Fruit fly (Drosophila melanogaster) whole organism, embryonic: ENCODE measurements around the gene RhoGDI.

ENCODE experiments used
- Abd-B ChIP-seq: fragments of 200-800 bp; sonication (Bioruptor generic); optimal IDR thresholded peaks from 2 replicates; lab custom pipeline; 2018; ENCODE audit warnings: missing biosample characterization, mild to moderate bottlenecking, missing genetic modification characterization, moderate library complexity
- CG11085 ChIP-seq: fragments of 200-800 bp; sonication (Bioruptor generic); IDR thresholded peaks from 2 replicates; pipeline ENCODE4 v1.3.6; 2022; ENCODE audit warnings: missing biosample characterization, missing genetic modification characterization
- CG11398 ChIP-seq: fragments of 200-800 bp; sonication (Bioruptor generic); optimal IDR thresholded peaks from 2 replicates; lab custom pipeline; 2016; ENCODE audit warnings: missing biosample characterization, missing genetic modification characterization
- CG13287 ChIP-seq: fragments of 200-800 bp; sonication (Bioruptor generic); IDR thresholded peaks from 2 replicates; pipeline ENCODE4 v1.3.6; 2022; ENCODE audit warnings: missing biosample characterization, missing genetic modification characterization; ENCODE audit not compliant: partially characterized antibody
- CG16779 ChIP-seq: fragments of 200-800 bp; sonication (Bioruptor generic); IDR thresholded peaks from 2 replicates; pipeline ENCODE4 v1.3.6; 2022; ENCODE audit warnings: missing biosample characterization, missing genetic modification characterization
- CG16813 ChIP-seq: fragments of 200-800 bp; sonication (Bioruptor generic); IDR thresholded peaks from 3 replicates; pipeline ENCODE4 v1.3.6; 2022; ENCODE audit warnings: missing biosample characterization, missing genetic modification characterization; ENCODE audit not compliant: partially characterized antibody
- CG17359 ChIP-seq: fragments of 200-800 bp; sonication (Bioruptor generic); optimal IDR thresholded peaks from 3 replicates; lab custom pipeline; 2018; ENCODE audit warnings: missing biosample characterization, mild to moderate bottlenecking, missing genetic modification characterization, moderate library complexity
- CG2712 ChIP-seq: fragments of 200-800 bp; optimal IDR thresholded peaks from 3 replicates; lab custom pipeline; 2019; ENCODE audit warnings: missing biosample characterization, mild to moderate bottlenecking, missing genetic modification characterization, moderate library complexity
- CG31365 ChIP-seq: fragments of 200-800 bp; sonication (Bioruptor generic); optimal IDR thresholded peaks from 2 replicates; lab custom pipeline; 2018; ENCODE audit warnings: missing biosample characterization, mild to moderate bottlenecking, missing genetic modification characterization
- CG3281 ChIP-seq: fragments of 200-800 bp; sonication (Bioruptor generic); optimal IDR thresholded peaks from 3 replicates; lab custom pipeline; 2017; ENCODE audit warnings: missing biosample characterization, mild to moderate bottlenecking, missing genetic modification characterization
- CG4404 ChIP-seq: fragments of 200-800 bp; sonication (Bioruptor generic); IDR thresholded peaks from 2 replicates; pipeline ENCODE4 v1.3.6; 2022; ENCODE audit warnings: missing biosample characterization, missing genetic modification characterization
- CG4617 ChIP-seq: fragments of 200-800 bp; sonication (Bioruptor generic); optimal IDR thresholded peaks from 3 replicates; lab custom pipeline; 2016; ENCODE audit warnings: missing biosample characterization, missing genetic modification characterization, borderline replicate concordance
- CG6272 ChIP-seq: fragments of 200-800 bp; sonication (Bioruptor generic); IDR thresholded peaks from 2 replicates; pipeline ENCODE4 v1.3.6; 2022; ENCODE audit warnings: missing biosample characterization, missing genetic modification characterization
- CG8089 ChIP-seq: fragments of 200-800 bp; sonication (Bioruptor generic); optimal IDR thresholded peaks from 3 replicates; lab custom pipeline; 2016; ENCODE audit warnings: missing biosample characterization, missing genetic modification characterization
- CG8388 ChIP-seq: fragments of 200-800 bp; sonication (Bioruptor generic); optimal IDR thresholded peaks from 2 replicates; lab custom pipeline; 2019; ENCODE audit warnings: missing biosample characterization, mild to moderate bottlenecking, missing genetic modification characterization, moderate library complexity
- CG8765 ChIP-seq: fragments of 200-800 bp; sonication (Bioruptor generic); IDR thresholded peaks from 2 replicates; pipeline ENCODE4 v1.3.6; 2022; ENCODE audit warnings: missing biosample characterization, missing genetic modification characterization
- CG9797 ChIP-seq: fragments of 200-800 bp; sonication (Bioruptor generic); optimal IDR thresholded peaks from 3 replicates; lab custom pipeline; 2018; ENCODE audit warnings: missing biosample characterization, mild to moderate bottlenecking, missing genetic modification characterization
- Dad ChIP-seq: fragments of 200-800 bp; sonication (Bioruptor generic); optimal IDR thresholded peaks from 3 replicates; lab custom pipeline; 2016; ENCODE audit warnings: missing biosample characterization, missing genetic modification characterization
- Doc3 ChIP-seq: fragments of 200-800 bp; sonication (Bioruptor generic); IDR thresholded peaks from 3 replicates; pipeline ENCODE4 v1.3.6; 2022; ENCODE audit warnings: missing biosample characterization, missing genetic modification characterization; ENCODE audit not compliant: partially characterized antibody
- Dp ChIP-seq: fragments of 200-800 bp; sonication (Bioruptor generic); optimal IDR thresholded peaks from 2 replicates; lab custom pipeline; 2018; ENCODE audit warnings: missing biosample characterization, mild to moderate bottlenecking, missing genetic modification characterization, moderate library complexity
- E2f2 ChIP-seq: fragments of 200-800 bp; sonication (Bioruptor generic); IDR thresholded peaks from 2 replicates; pipeline ENCODE4 v1.3.6; 2022; ENCODE audit warnings: missing biosample characterization, missing genetic modification characterization
- Fer1 ChIP-seq: fragments of 200-800 bp; sonication (Bioruptor generic); optimal IDR thresholded peaks from 2 replicates; lab custom pipeline; 2017; ENCODE audit warnings: missing biosample characterization, mild to moderate bottlenecking, missing genetic modification characterization
- Hr78 ChIP-seq, 2 experiments: fragments of 200-800 bp in 1 of 2; fragments of >200 bp in 1 of 2; sonication (Bioruptor generic) in 1 of 2; optimal IDR thresholded peaks; 2 replicates each; lab custom pipeline; 2017 to 2019; ENCODE audit warnings: missing biosample characterization in 2 of 2, missing genetic modification characterization in 2 of 2, mild to moderate bottlenecking in 1 of 2, moderate library complexity in 1 of 2
- NC2α ChIP-seq: fragments of 200-800 bp; sonication (Bioruptor generic); optimal IDR thresholded peaks from 2 replicates; lab custom pipeline; 2016; ENCODE audit warnings: missing biosample characterization, missing genetic modification characterization
- Nf-YB ChIP-seq: fragments of 200-800 bp; sonication (Bioruptor generic); optimal IDR thresholded peaks from 3 replicates; lab custom pipeline; 2019; ENCODE audit warnings: missing biosample characterization, mild to moderate bottlenecking, missing genetic modification characterization, moderate library complexity
- Sin3A ChIP-seq: fragments of >200 bp; optimal IDR thresholded peaks from 2 replicates; lab custom pipeline; 2018
- Usf ChIP-seq: fragments of 200-800 bp; sonication (Bioruptor generic); optimal IDR thresholded peaks from 2 replicates; lab custom pipeline; 2017; ENCODE audit warnings: missing genotype, missing biosample characterization, missing genetic modification characterization
- bab2 ChIP-seq: fragments of 200-800 bp; sonication (Bioruptor generic); optimal IDR thresholded peaks from 2 replicates; lab custom pipeline; 2016; ENCODE audit warnings: missing biosample characterization, missing genetic modification characterization
- bbx ChIP-seq: fragments of 200-800 bp; sonication (Bioruptor generic); IDR thresholded peaks from 2 replicates; pipeline ENCODE4 v1.3.6; 2022; ENCODE audit warnings: missing biosample characterization, missing genetic modification characterization; ENCODE audit not compliant: partially characterized antibody
- bsh ChIP-seq, 2 experiments: fragments of 200-800 bp; sonication (Bioruptor generic); optimal IDR thresholded peaks; 2 replicates each; lab custom pipeline; 2017 to 2018; ENCODE audit warnings: mild to moderate bottlenecking in 2 of 2, missing biosample characterization in 2 of 2, missing genetic modification characterization in 2 of 2, moderate library complexity in 1 of 2
- btn ChIP-seq: fragments of 200-800 bp; sonication (Bioruptor generic); optimal IDR thresholded peaks from 2 replicates; lab custom pipeline; 2016; ENCODE audit warnings: missing biosample characterization, missing genetic modification characterization
- caup ChIP-seq: fragments of 200-800 bp; sonication (Bioruptor generic); optimal IDR thresholded peaks from 3 replicates; lab custom pipeline; 2017; ENCODE audit warnings: missing biosample characterization, mild to moderate bottlenecking, missing genetic modification characterization, moderate library complexity; ENCODE audit not compliant: severe bottlenecking
- cwo ChIP-seq: fragments of 200-800 bp; sonication (Bioruptor generic); optimal IDR thresholded peaks from 3 replicates; lab custom pipeline; 2017; ENCODE audit warnings: missing biosample characterization, missing genetic modification characterization, mild to moderate bottlenecking, moderate library complexity, missing genetic modification reagents
- en ChIP-seq: fragments of 200-800 bp; sonication (Bioruptor generic); optimal IDR thresholded peaks from 2 replicates; lab custom pipeline; 2016; ENCODE audit warnings: missing biosample characterization, missing genetic modification characterization
- eve ChIP-seq, 2 experiments: fragments of >200 bp; optimal IDR thresholded peaks; 2 replicates each; lab custom pipeline; 2017; ENCODE audit warnings: missing biosample characterization in 2 of 2, missing genetic modification characterization in 2 of 2
- ewg ChIP-seq: fragments of 200-800 bp; sonication (Bioruptor generic); optimal IDR thresholded peaks from 3 replicates; lab custom pipeline; 2017; ENCODE audit warnings: mild to moderate bottlenecking, missing biosample characterization, missing genetic modification reagents, missing genetic modification characterization
- knrl ChIP-seq: fragments of 200-800 bp; sonication (Bioruptor generic); IDR thresholded peaks from 3 replicates; pipeline ENCODE4 v1.3.6; 2022; ENCODE audit warnings: missing biosample characterization, missing genetic modification characterization; ENCODE audit not compliant: partially characterized antibody
- lab ChIP-seq: fragments of 200-800 bp; sonication (Bioruptor generic); optimal IDR thresholded peaks from 3 replicates; lab custom pipeline; 2017; ENCODE audit warnings: missing biosample characterization, missing genetic modification characterization, mild to moderate bottlenecking, moderate library complexity, missing genetic modification reagents
- lilli ChIP-seq: fragments of 200-800 bp; sonication (Bioruptor generic); optimal IDR thresholded peaks from 3 replicates; lab custom pipeline; 2016; ENCODE audit warnings: missing biosample characterization, missing genetic modification characterization
- onecut ChIP-seq: fragments of 200-800 bp; sonication (Bioruptor generic); IDR thresholded peaks from 2 replicates; pipeline ENCODE4 v1.3.6; 2022; ENCODE audit warnings: missing biosample characterization, missing genetic modification characterization
- pfk ChIP-seq: fragments of 200-800 bp; sonication (Bioruptor generic); optimal IDR thresholded peaks from 2 replicates; lab custom pipeline; 2018; ENCODE audit warnings: missing biosample characterization, mild to moderate bottlenecking, missing genetic modification characterization, moderate library complexity
- slou ChIP-seq: fragments of 200-800 bp; sonication (Bioruptor generic); optimal IDR thresholded peaks from 3 replicates; lab custom pipeline; 2016; ENCODE audit warnings: missing biosample characterization, missing genetic modification characterization
- stwl ChIP-seq: fragments of 200-800 bp; sonication (Bioruptor generic); optimal IDR thresholded peaks from 3 replicates; lab custom pipeline; 2018; ENCODE audit warnings: missing biosample characterization, mild to moderate bottlenecking, missing genetic modification characterization, moderate library complexity
- tin ChIP-seq: fragments of 200-800 bp; sonication (Bioruptor generic); optimal IDR thresholded peaks from 3 replicates; lab custom pipeline; 2016; ENCODE audit warnings: missing biosample characterization, missing genetic modification characterization
- tio ChIP-seq: fragments of 200-800 bp; sonication (Bioruptor generic); optimal IDR thresholded peaks from 2 replicates; lab custom pipeline; 2017; ENCODE audit warnings: missing biosample characterization, missing genetic modification characterization, inconsistent platforms

Gene RhoGDI

dm6 chr3L:19968725-19969598, 40.4 kb downstream of the RhoGDI start (continued):
- peak; percentile 31 for TF ChIP-seq CG3281 (GFP tag; lab: Kevin White, UChicago)
- TF ChIP-seq NC2α = no peak
- peak; percentile 46 for TF ChIP-seq lab (GFP tag; lab: Kevin White, UChicago)

dm6 chr3L:19978088-19978487, 49.5 kb downstream of the RhoGDI start:
- TF ChIP-seq CG11398 (GFP tag; lab: Kevin White, UChicago) = no peak
- peak; percentile 18 for TF ChIP-seq ewg

dm6 chr3L:19979592-19979991, 51.0 kb downstream of the RhoGDI start, which contains the start of gene CG14182:
Gene CG14182, minus strand, starts transcription at chr3L:19979812.
- TF ChIP-seq Dad (GFP tag; lab: Kevin White, UChicago) (no peak), bsh (GFP tag; optimal IDR thresholded peaks at IDR 0.05; lab: Kevin White, UChicago) (no peak), Nf-YB (no peak), E2f2 (GFP tag; lab: Robert Waterston, UW) (peak; percentile 93), Fer1 (GFP tag; lab: Kevin White, UChicago) (no peak), tio (GFP tag; lab: Kevin White, UChicago) (no peak), onecut (no peak), caup (GFP tag; lab: Kevin White, UChicago) (no peak), CG8388 (GFP tag; lab: Kevin White, UChicago) (no peak), CG16779 (GFP tag; lab: Robert Waterston, UW) (no peak), Sin3A (no peak), CG9797 (peak; percentile 42), pfk (GFP tag; lab: Kevin White, UChicago) (no peak), Abd-B (no peak), slou (GFP tag; lab: Kevin White, UChicago) (no peak), Doc3 (peak; percentile 31; the same call in 1 of the 3 replicates), tin (no peak), CG4404 (no peak), stwl (tag; lab: Kevin White, UChicago) (peak; percentile 52), CG4617 (GFP tag; lab: Kevin White, UChicago) (peak; percentile 85), en (GFP tag; lab: Kevin White, UChicago) (no peak), Usf (GFP tag; lab: Kevin White, UChicago) (no peak), Hr78 (GFP tag; optimal IDR thresholded peaks at IDR 0.05; lab: Kevin White, UChicago) (no peak), eve (GFP tag; optimal IDR thresholded peaks at IDR 0.05; lab: Kevin White, UChicago) (no peak), CG2712 (tag; lab: Kevin White, UChicago) (no peak), lilli (GFP tag; lab: Kevin White, UChicago) (no peak), bab2 (GFP tag; lab: Kevin White, UChicago) (no peak), CG31365 (tag; lab: Kevin White, UChicago) (no peak), bbx (0 out of 2 replicates have a peak, but pooled peaks have one; percentile 7), CG8089 (GFP tag; lab: Kevin White, UChicago) (no peak), cwo (GFP tag; lab: Kevin White, UChicago) (no peak), Dp (peak; percentile 92), CG17359 (tag; lab: Kevin White, UChicago) (no peak), CG11085 (GFP tag; lab: Robert Waterston, UW) (no peak), CG13287 (GFP tag; lab: Robert Waterston, UW) (peak; percentile 47; the same call in 1 of the 2 replicates), knrl (GFP tag; lab: Robert Waterston, UW) (peak; percentile 49), CG16813 (0 out of 3 replicates have a peak, but pooled peaks have one; percentile 15), btn (GFP tag; lab: Kevin White, UChicago) (no peak), CG6272 (GFP tag; lab: Robert Waterston, UW) (no peak), CG8765 (GFP tag; lab: Robert Waterston, UW) (no peak)
